Fruit fly (Drosophila melanogaster) whole organism, embryonic: ENCODE results near the gene wdb.

Source experiments
- C15 ChIP-seq: fragments of 200-800 bp; sonication (Bioruptor generic); IDR thresholded peaks from 3 replicates; pipeline ENCODE4 v1.3.6; 2022; ENCODE audit warnings: missing biosample characterization, missing genetic modification characterization
- CG1024 ChIP-seq: fragments of 200-800 bp; sonication (Bioruptor generic); IDR thresholded peaks from 2 replicates; pipeline ENCODE4 v1.3.6; 2022; ENCODE audit warnings: missing biosample characterization, missing genetic modification characterization
- CG10543 ChIP-seq: fragments of 200-800 bp; sonication (Bioruptor generic); optimal IDR thresholded peaks from 3 replicates; lab custom pipeline; 2017; ENCODE audit warnings: missing biosample characterization, mild to moderate bottlenecking, missing genetic modification characterization, moderate library complexity
- CG11093 ChIP-seq: fragments of 200-800 bp; sonication (Bioruptor generic); IDR thresholded peaks from 3 replicates; pipeline ENCODE4 v1.3.6; 2022; ENCODE audit warnings: missing biosample characterization, missing genetic modification characterization
- CG11504 ChIP-seq: fragments of 200-800 bp; sonication (Bioruptor generic); optimal IDR thresholded peaks from 3 replicates; lab custom pipeline; 2019; ENCODE audit warnings: missing biosample characterization, mild to moderate bottlenecking, missing genetic modification characterization, moderate library complexity
- CG15696 ChIP-seq: fragments of 200-800 bp; sonication (Bioruptor generic); optimal IDR thresholded peaks from 2 replicates; lab custom pipeline; 2019; ENCODE audit warnings: missing biosample characterization, mild to moderate bottlenecking, missing genetic modification characterization, moderate library complexity
- CG18476 ChIP-seq: fragments of 200-800 bp; sonication (Bioruptor generic); optimal IDR thresholded peaks from 2 replicates; lab custom pipeline; 2016; ENCODE audit warnings: missing biosample characterization, mild to moderate bottlenecking, missing genetic modification characterization
- CG30020 ChIP-seq: fragments of 200-800 bp; optimal IDR thresholded peaks from 2 replicates; lab custom pipeline; 2019; ENCODE audit warnings: missing biosample characterization, mild to moderate bottlenecking, missing genetic modification characterization, moderate library complexity
- CG32532 ChIP-seq: fragments of 200-800 bp; sonication (Bioruptor generic); IDR thresholded peaks from 2 replicates; pipeline ENCODE4 v1.3.6; 2022; ENCODE audit warnings: missing biosample characterization, missing genetic modification characterization
- CG3407 ChIP-seq: fragments of 200-800 bp; sonication (Bioruptor generic); optimal IDR thresholded peaks from 2 replicates; lab custom pipeline; 2018; ENCODE audit warnings: missing biosample characterization, mild to moderate bottlenecking, missing genetic modification characterization
- CG34422 ChIP-seq: fragments of 200-800 bp; sonication (Bioruptor generic); IDR thresholded peaks from 3 replicates; pipeline ENCODE4 v1.3.6; 2022; ENCODE audit warnings: missing biosample characterization, missing genetic modification characterization
- CG3995 ChIP-seq: fragments of 200-800 bp; sonication (Bioruptor generic); optimal IDR thresholded peaks from 3 replicates; lab custom pipeline; 2016; ENCODE audit warnings: missing biosample characterization, missing genetic modification characterization
- CG5245 ChIP-seq: fragments of 200-800 bp; sonication (Bioruptor generic); optimal IDR thresholded peaks from 3 replicates; lab custom pipeline; 2016; ENCODE audit warnings: missing biosample characterization, missing genetic modification characterization
- CG6654 ChIP-seq: fragments of 200-800 bp; sonication (Bioruptor generic); optimal IDR thresholded peaks from 2 replicates; lab custom pipeline; 2017; ENCODE audit warnings: missing biosample characterization, mild to moderate bottlenecking, missing genetic modification characterization
- CG6813 ChIP-seq: fragments of 200-800 bp; sonication (Bioruptor generic); optimal IDR thresholded peaks from 2 replicates; lab custom pipeline; 2017; ENCODE audit warnings: missing biosample characterization, missing genetic modification characterization, mild to moderate bottlenecking, moderate library complexity, missing genetic modification reagents
- CG9817 ChIP-seq: fragments of 200-800 bp; sonication (Bioruptor generic); optimal IDR thresholded peaks from 2 replicates; lab custom pipeline; 2018; ENCODE audit warnings: missing biosample characterization, mild to moderate bottlenecking, missing genetic modification characterization, moderate library complexity
- CkIIα-i1 ChIP-seq: fragments of 200-800 bp; sonication (Bioruptor generic); IDR thresholded peaks from 2 replicates; pipeline ENCODE4 v1.3.6; 2022; ENCODE audit warnings: missing biosample characterization, missing genetic modification characterization
- Dad ChIP-seq: fragments of 200-800 bp; sonication (Bioruptor generic); optimal IDR thresholded peaks from 3 replicates; lab custom pipeline; 2016; ENCODE audit warnings: missing biosample characterization, missing genetic modification characterization
- Dfd ChIP-seq, 2 experiments: fragments of >200 bp; optimal IDR thresholded peaks; 2 replicates each; lab custom pipeline; 2017; ENCODE audit warnings: missing biosample characterization in 2 of 2, missing genetic modification characterization in 2 of 2
- Eip74EF ChIP-seq, 2 experiments: fragments of 200-800 bp in 1 of 2; fragments of >200 bp in 1 of 2; sonication (Bioruptor generic) in 1 of 2; optimal IDR thresholded peaks; 2 replicates each; lab custom pipeline; 2017 to 2019; ENCODE audit warnings: missing biosample characterization in 2 of 2, missing genetic modification characterization in 2 of 2, mild to moderate bottlenecking in 1 of 2, moderate library complexity in 1 of 2
- Fer1 ChIP-seq: fragments of 200-800 bp; sonication (Bioruptor generic); optimal IDR thresholded peaks from 2 replicates; lab custom pipeline; 2017; ENCODE audit warnings: missing biosample characterization, mild to moderate bottlenecking, missing genetic modification characterization
- H2.0 ChIP-seq: fragments of 200-800 bp; sonication (Bioruptor generic); IDR thresholded peaks from 2 replicates; pipeline ENCODE4 v1.3.6; 2022; ENCODE audit warnings: missing biosample characterization, missing genetic modification characterization
- HmgD ChIP-seq: fragments of 200-800 bp; sonication (Bioruptor generic); optimal IDR thresholded peaks from 3 replicates; lab custom pipeline; 2016; ENCODE audit warnings: missing biosample characterization, missing genetic modification characterization
- Med ChIP-seq: fragments of 200-800 bp; sonication (Bioruptor generic); peaks from one replicate; lab custom pipeline; 2016; ENCODE audit warnings: missing biosample characterization, missing genetic modification characterization, mild to moderate bottlenecking, inconsistent platforms, moderate library complexity
- Neu2 ChIP-seq: fragments of 200-800 bp; sonication (Bioruptor generic); optimal IDR thresholded peaks from 3 replicates; lab custom pipeline; 2016; ENCODE audit warnings: missing biosample characterization, missing genetic modification characterization, borderline replicate concordance
- Spps ChIP-seq: fragments of 200-800 bp; sonication (Bioruptor generic); optimal IDR thresholded peaks from 2 replicates; lab custom pipeline; 2018; ENCODE audit warnings: missing biosample characterization, mild to moderate bottlenecking, missing genetic modification characterization
- Usf ChIP-seq: fragments of 200-800 bp; sonication (Bioruptor generic); optimal IDR thresholded peaks from 2 replicates; lab custom pipeline; 2017; ENCODE audit warnings: missing genotype, missing biosample characterization, missing genetic modification characterization
- Vsx1 ChIP-seq: fragments of 200-800 bp; sonication (Bioruptor generic); optimal IDR thresholded peaks from 2 replicates; lab custom pipeline; 2017; ENCODE audit warnings: missing biosample characterization, mild to moderate bottlenecking, missing genetic modification characterization, missing genetic modification reagents
- Xbp1 ChIP-seq: fragments of 200-800 bp; sonication (Bioruptor generic); optimal IDR thresholded peaks from 3 replicates; lab custom pipeline; 2016; ENCODE audit warnings: missing biosample characterization, mild to moderate bottlenecking, missing genetic modification characterization
- YL-1 ChIP-seq: fragments of 200-800 bp; sonication (Bioruptor generic); optimal IDR thresholded peaks from 3 replicates; lab custom pipeline; 2017; ENCODE audit warnings: missing biosample characterization, mild to moderate bottlenecking, missing genetic modification characterization
- ac ChIP-seq: fragments of 200-800 bp; sonication (Bioruptor generic); optimal IDR thresholded peaks from 3 replicates; lab custom pipeline; 2017; ENCODE audit warnings: missing biosample characterization, mild to moderate bottlenecking, missing genetic modification characterization
- ash1 ChIP-seq: fragments of 200-800 bp; sonication (Bioruptor generic); optimal IDR thresholded peaks from 2 replicates; lab custom pipeline; 2018; ENCODE audit warnings: missing biosample characterization, mild to moderate bottlenecking, missing genetic modification characterization
- bbx ChIP-seq: fragments of 200-800 bp; sonication (Bioruptor generic); IDR thresholded peaks from 2 replicates; pipeline ENCODE4 v1.3.6; 2022; ENCODE audit warnings: missing biosample characterization, missing genetic modification characterization; ENCODE audit not compliant: partially characterized antibody
- bcd ChIP-seq: fragments of 200-800 bp; sonication (Bioruptor generic); optimal IDR thresholded peaks from 2 replicates; lab custom pipeline; 2017; ENCODE audit warnings: missing biosample characterization, mild to moderate bottlenecking, missing genetic modification characterization
- chm ChIP-seq: fragments of 200-800 bp; sonication (Bioruptor generic); IDR thresholded peaks from 2 replicates; pipeline ENCODE4 v1.3.6; 2022; ENCODE audit warnings: missing biosample characterization, missing genetic modification characterization
- crc ChIP-seq: fragments of 200-800 bp; sonication (Bioruptor generic); optimal IDR thresholded peaks from 2 replicates; lab custom pipeline; 2016; ENCODE audit warnings: missing biosample characterization, missing genetic modification characterization
- dati ChIP-seq: fragments of 200-800 bp; sonication (Bioruptor generic); IDR thresholded peaks from 2 replicates; pipeline ENCODE4 v1.3.6; 2022; ENCODE audit warnings: missing biosample characterization, missing genetic modification characterization
- dm ChIP-seq: fragments of 200-800 bp; sonication (Bioruptor generic); optimal IDR thresholded peaks from 3 replicates; lab custom pipeline; 2016; ENCODE audit warnings: missing biosample characterization, missing genetic modification characterization
- fd102C ChIP-seq: fragments of 200-800 bp; sonication (Bioruptor generic); optimal IDR thresholded peaks from 2 replicates; lab custom pipeline; 2018; ENCODE audit warnings: missing biosample characterization, mild to moderate bottlenecking, missing genetic modification characterization, moderate library complexity
- fru ChIP-seq: fragments of >200 bp; optimal IDR thresholded peaks from 2 replicates; lab custom pipeline; 2017
- gt ChIP-seq: fragments of 200-800 bp; sonication (Bioruptor generic); IDR thresholded peaks from 2 replicates; pipeline ENCODE4 v1.3.6; 2022; ENCODE audit warnings: missing biosample characterization, missing genetic modification characterization
- jigr1 ChIP-seq: fragments of 200-800 bp; sonication (Bioruptor generic); IDR thresholded peaks from 3 replicates; pipeline ENCODE4 v1.3.6; 2022; ENCODE audit warnings: missing biosample characterization, missing genetic modification characterization
- kah ChIP-seq: fragments of 200-800 bp; sonication (Bioruptor generic); optimal IDR thresholded peaks from 2 replicates; lab custom pipeline; 2018; ENCODE audit warnings: missing biosample characterization, mild to moderate bottlenecking, missing genetic modification characterization
- luna ChIP-seq: fragments of 200-800 bp; sonication (Bioruptor generic); optimal IDR thresholded peaks from 2 replicates; lab custom pipeline; 2016; ENCODE audit warnings: missing biosample characterization, missing genetic modification characterization
- onecut ChIP-seq: fragments of 200-800 bp; sonication (Bioruptor generic); IDR thresholded peaks from 2 replicates; pipeline ENCODE4 v1.3.6; 2022; ENCODE audit warnings: missing biosample characterization, missing genetic modification characterization
- p53 ChIP-seq: fragments of 200-800 bp; sonication (Bioruptor generic); optimal IDR thresholded peaks from 2 replicates; lab custom pipeline; 2016; ENCODE audit warnings: missing biosample characterization, missing genetic modification characterization
- phol ChIP-seq: fragments of 200-800 bp; sonication (Bioruptor generic); optimal IDR thresholded peaks from 3 replicates; lab custom pipeline; 2018; ENCODE audit warnings: missing biosample characterization, mild to moderate bottlenecking, missing genetic modification characterization, moderate library complexity
- pita ChIP-seq: fragments of 200-800 bp; sonication (Bioruptor generic); optimal IDR thresholded peaks from 2 replicates; lab custom pipeline; 2017; ENCODE audit warnings: missing biosample characterization, mild to moderate bottlenecking, missing genetic modification characterization
- ro ChIP-seq: fragments of 200-800 bp; sonication (Bioruptor generic); IDR thresholded peaks from 2 replicates; pipeline ENCODE4 v1.3.6; 2022; ENCODE audit warnings: missing biosample characterization, missing genetic modification characterization
- vfl ChIP-seq: fragments of 200-800 bp; sonication (Bioruptor generic); optimal IDR thresholded peaks from 2 replicates; lab custom pipeline; 2016; ENCODE audit warnings: missing biosample characterization, missing genetic modification characterization
- wdn ChIP-seq: fragments of 200-800 bp; sonication (Bioruptor generic); IDR thresholded peaks from 2 replicates; pipeline ENCODE4 v1.3.6; 2022; ENCODE audit warnings: missing biosample characterization, missing genetic modification characterization
- yki ChIP-seq: fragments of >200 bp; optimal IDR thresholded peaks from 3 replicates; lab custom pipeline; 2018

The wdb gene

dm6 chr3R:27554964-27555363 is 27.1 kb downstream of the wdb start (continued):
- peak; percentile 71 for TF ChIP-seq CG3407 (GFP tag; lab: Kevin White, UChicago)
- TF ChIP-seq ash1 (GFP tag; lab: Kevin White, UChicago), result no peak
- TF ChIP-seq wdn (GFP tag; lab: Robert Waterston, UW), result peak; percentile 74
- TF ChIP-seq onecut (GFP tag; lab: Robert Waterston, UW), result peak; percentile 77
- TF ChIP-seq YL-1, result peak; percentile 33
- no peak for TF ChIP-seq C15 (GFP tag; lab: Robert Waterston, UW)
- no peak for TF ChIP-seq bbx (GFP tag; lab: Robert Waterston, UW)
- no peak for TF ChIP-seq luna (GFP tag; lab: Kevin White, UChicago)
- TF ChIP-seq gt (GFP tag; lab: Robert Waterston, UW), result no peak
- peak; percentile 67 for TF ChIP-seq CG18476 (GFP tag; lab: Kevin White, UChicago)
- TF ChIP-seq CG6654, result peak; percentile 62
- peak; percentile 89 for TF ChIP-seq CG11504 (tag; lab: Kevin White, UChicago)
- TF ChIP-seq CG1024 (GFP tag; lab: Robert Waterston, UW), result peak; percentile 74
- TF ChIP-seq Xbp1 (GFP tag; lab: Kevin White, UChicago), result peak; percentile 83
- TF ChIP-seq Neu2 (GFP tag; lab: Kevin White, UChicago), result no peak
- peak; percentile 63; the same call in 2 of the 3 replicates for TF ChIP-seq jigr1
- peak; percentile 72 for TF ChIP-seq kah (GFP tag; lab: Kevin White, UChicago)
- TF ChIP-seq H2.0 (GFP tag; lab: Robert Waterston, UW), result peak; percentile 73
- TF ChIP-seq ac, result peak; percentile 53
- TF ChIP-seq phol (tag; lab: Kevin White, UChicago), result peak; percentile 90
- TF ChIP-seq Spps (tag; lab: Kevin White, UChicago), result peak; percentile 66
- peak; percentile 35 for TF ChIP-seq CG30020 (tag; lab: Kevin White, UChicago)
- peak; percentile 73 for TF ChIP-seq CG6813 (GFP tag; lab: Kevin White, UChicago)
- TF ChIP-seq HmgD, result peak; percentile 7
- peak; percentile 96 for TF ChIP-seq Med (GFP tag; lab: Kevin White, UChicago)
- TF ChIP-seq yki, result no peak
- peak; percentile 73 for TF ChIP-seq CG32532 (GFP tag; lab: Robert Waterston, UW)
- peak; percentile 68 for TF ChIP-seq dm
- TF ChIP-seq dati, result peak; percentile 57; the same call in 1 of the 2 replicates
- TF ChIP-seq p53 (GFP tag; lab: Kevin White, UChicago), result no peak
- peak; percentile 58 for TF ChIP-seq crc (GFP tag; lab: Kevin White, UChicago)
- TF ChIP-seq Dad (GFP tag; lab: Kevin White, UChicago), result peak; percentile 72
- TF ChIP-seq fru (lab: Kevin White, UChicago), result no peak
- TF ChIP-seq Dfd (GFP tag; optimal IDR thresholded peaks at IDR 0.05; lab: Kevin White, UChicago), result no peak
- peak; percentile 83 for TF ChIP-seq CG34422 (GFP tag; lab: Robert Waterston, UW)
- TF ChIP-seq bcd (GFP tag; lab: Kevin White, UChicago), result peak; percentile 43
- no peak for TF ChIP-seq vfl (GFP tag; lab: Kevin White, UChicago)
- no peak for TF ChIP-seq fd102C
- 0 out of 2 replicates have a peak, but pooled peaks have one; percentile 11 for TF ChIP-seq CkIIα-i1 (GFP tag; lab: Robert Waterston, UW)
- 0 out of 2 replicates have a peak, but pooled peaks have one; percentile 33 for TF ChIP-seq ro
- peak; percentile 85 for TF ChIP-seq Vsx1 (GFP tag; lab: Kevin White, UChicago)
- TF ChIP-seq Usf (GFP tag; lab: Kevin White, UChicago), result peak; percentile 14
- no peak for TF ChIP-seq CG3995 (GFP tag; lab: Kevin White, UChicago)
- no peak for TF ChIP-seq pita (GFP tag; lab: Kevin White, UChicago)
- TF ChIP-seq Fer1 (GFP tag; lab: Kevin White, UChicago), result peak; percentile 74
- TF ChIP-seq CG11093 (GFP tag; lab: Robert Waterston, UW), result peak; percentile 57; the same call in 2 of the 3 replicates
- peak; percentile 41 for TF ChIP-seq CG10543 (GFP tag; lab: Kevin White, UChicago)
- TF ChIP-seq CG15696 (tag; lab: Kevin White, UChicago), result peak; percentile 47
- peak in 1 of 2 experiments; percentile 76 for TF ChIP-seq Eip74EF (GFP tag; optimal IDR thresholded peaks at IDR 0.05; lab: Kevin White, UChicago)
- TF ChIP-seq CG5245 (GFP tag; lab: Kevin White, UChicago), result peak; percentile 81
- TF ChIP-seq chm (GFP tag; lab: Robert Waterston, UW), result 0 out of 2 replicates have a peak, but pooled peaks have one; percentile 26
- peak; percentile 72 for TF ChIP-seq CG9817 (tag; lab: Kevin White, UChicago)
